Worm (Caenorhabditis elegans): ENCODE results near the gene Y37E11B.6.

ce11 chrIV:3570612-3571011, 28.5 kb downstream of the Y37E11B.6 start:
- TF ChIP-seq nhr-77 (tag; optimal IDR thresholded peaks at IDR 0.05) (no peak), unc-62 (GFP tag; optimal IDR thresholded peaks at IDR 0.05) (no peak), nfya-1 (tag; optimal IDR thresholded peaks at IDR 0.05; ENCODE audit: insufficient read depth) (no peak), aly-2 (tag; optimal IDR thresholded peaks at IDR 0.05) (no peak), nhr-11 (tag; optimal IDR thresholded peaks at IDR 0.05) (no peak), ceh-16 (tag; optimal IDR thresholded peaks at IDR 0.05) (no peak), ZK546.5 (tag; optimal IDR thresholded peaks at IDR 0.05) (no peak)

Data from whole organism, L3 larva.